Fruit fly (Drosophila melanogaster) ovary, adult (tissue): ENCODE data around the gene CG34242.

Source experiments
- CG17801 ChIP-seq: fragments of 200-800 bp; optimal IDR thresholded peaks from 2 replicates; lab custom pipeline; 2019; ENCODE audit warnings: missing biosample characterization, mild to moderate bottlenecking, missing genetic modification characterization, moderate library complexity; ENCODE audit not compliant: partially characterized antibody

The CG34242 gene

DNA sequence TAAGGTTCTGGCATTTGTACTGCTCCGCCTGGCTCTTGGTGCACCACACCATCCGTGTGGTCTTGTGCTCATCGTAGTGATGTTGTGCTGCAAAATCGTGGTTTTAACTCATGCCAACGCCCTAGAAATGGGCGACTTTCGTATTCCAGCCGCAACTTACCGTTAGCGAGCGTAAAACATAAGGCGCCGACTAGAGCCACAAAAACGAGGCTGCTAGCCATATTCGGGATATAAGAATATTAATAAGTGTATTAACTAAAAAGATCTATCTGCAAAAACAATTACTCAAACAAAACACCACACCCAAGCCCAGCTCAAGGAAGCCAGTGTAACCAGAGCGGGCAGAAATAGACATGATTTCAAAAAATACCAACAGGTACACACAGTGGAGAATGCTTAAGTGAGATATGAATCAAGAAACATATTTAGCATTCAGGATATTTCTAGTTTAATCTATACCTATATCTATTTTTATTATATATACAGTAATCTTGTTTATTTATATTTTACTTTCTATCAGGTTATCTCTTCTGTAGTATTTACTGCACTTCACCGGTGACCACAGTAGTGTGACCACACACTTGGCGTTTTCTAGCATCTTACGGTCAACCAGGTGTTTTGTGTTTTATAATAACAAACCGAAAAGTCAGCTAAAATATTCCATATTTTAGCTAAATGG is at the start of gene CG34242, which contains the start of gene Tsf2:
Gene CG34242 (plus strand): TSS at position 605 of the 679 bp plus-strand sequence.
Gene Tsf2 (minus strand): TSS at position 333 of the 679 bp plus-strand sequence.
- peak; percentile 81 for TF ChIP-seq CG17801 (GFP tag; lab: Kevin White, UChicago)

- no peak for TF ChIP-seq CG17801 (GFP tag; lab: Kevin White, UChicago)
Measured at dm6 chr3L:12484464-12484863, 49.3 kb upstream of the CG34242 start.

DNA sequence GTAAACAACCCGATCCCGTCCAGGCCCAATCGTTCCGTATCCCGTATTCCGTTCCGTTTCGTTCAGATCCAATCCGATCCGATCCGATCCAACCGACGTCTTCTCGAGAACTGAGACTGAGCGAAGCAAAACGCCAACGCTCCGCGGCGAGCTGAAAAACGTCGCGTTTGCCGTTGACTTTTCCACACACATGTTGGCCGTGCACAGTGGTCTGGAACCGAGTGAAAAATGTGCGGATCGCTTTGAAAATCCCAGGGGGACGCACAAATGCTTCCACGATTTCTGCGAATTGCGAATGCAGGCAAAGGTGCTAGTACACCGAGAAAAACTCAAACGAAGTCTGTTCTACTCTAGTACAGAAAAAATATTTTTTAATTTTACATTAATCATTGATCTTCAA is 48.8 kb upstream of the CG34242 start, which contains the start of gene CG10663:
Gene CG10663 (minus strand): TSS at position 88 of the 400 bp plus-strand sequence.
- no peak for TF ChIP-seq CG17801 (GFP tag; lab: Kevin White, UChicago)

DNA sequence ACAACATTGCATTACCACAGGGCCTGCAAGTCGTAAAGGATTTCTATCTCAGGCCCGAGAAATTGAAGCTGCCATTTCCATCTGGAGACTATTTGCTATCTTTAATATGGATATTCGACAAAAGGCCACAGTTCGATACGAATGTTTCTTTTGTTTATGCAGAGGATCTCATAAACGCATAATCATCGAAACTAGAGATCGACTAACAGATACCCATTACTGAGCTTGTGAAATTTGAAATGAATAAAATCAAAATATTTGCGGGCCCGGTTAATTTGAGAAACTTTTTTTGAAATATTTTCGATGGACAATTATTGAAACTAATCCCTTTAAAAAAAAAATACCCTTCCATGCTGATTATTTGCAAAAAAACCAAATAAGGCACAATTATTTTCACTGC is 47.6 kb upstream of the CG34242 start:
- TF ChIP-seq CG17801 (GFP tag; lab: Kevin White, UChicago) = no peak

DNA sequence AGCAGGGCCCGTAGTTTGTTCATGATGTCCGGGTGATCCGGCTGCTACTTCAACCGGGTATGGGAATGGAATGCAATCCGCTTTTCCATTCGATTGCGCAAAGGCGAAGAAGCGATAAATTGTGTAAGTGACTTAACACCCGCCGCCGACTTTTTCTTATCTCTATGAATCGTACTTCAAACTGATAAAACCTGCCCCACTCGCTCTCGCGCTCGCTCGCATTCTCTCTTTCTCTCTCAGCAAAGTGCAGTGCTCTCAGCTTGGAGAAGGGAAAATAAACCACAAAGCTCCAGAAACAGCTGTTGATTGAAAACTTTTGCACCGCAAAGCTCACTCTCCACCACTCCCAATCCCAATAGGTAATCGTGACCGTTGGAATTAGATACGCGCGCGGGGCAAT is 43.8 kb upstream of the CG34242 start:
- no peak for TF ChIP-seq CG17801 (GFP tag; lab: Kevin White, UChicago)

dm6 chr3L:12490418-12491035 is 43.3 kb upstream of the CG34242 start, which contains the start of gene CG10660:
Gene CG10660 (minus strand): TSS chr3L:12490676.
- TF ChIP-seq CG17801 (GFP tag; lab: Kevin White, UChicago) = peak; percentile 86

DNA sequence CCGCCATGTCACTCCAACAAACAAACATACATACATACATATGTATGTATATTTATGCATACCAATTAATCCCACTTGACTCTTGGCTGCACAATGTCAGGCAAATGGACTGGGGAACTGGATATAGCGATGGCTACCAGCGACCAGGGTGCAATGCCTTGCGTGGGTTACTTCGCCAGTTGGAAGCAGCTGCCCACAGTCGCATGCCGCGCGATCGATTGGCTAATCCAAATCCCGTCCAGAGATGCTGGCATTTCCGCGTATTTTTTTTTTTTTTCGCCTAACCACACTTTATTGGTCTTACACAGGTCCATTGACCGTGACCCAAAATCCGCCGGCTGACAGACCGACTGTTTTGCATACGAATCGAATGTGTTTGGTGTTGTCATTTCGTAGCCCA is 39.5 kb upstream of the CG34242 start:
- TF ChIP-seq CG17801 (GFP tag; lab: Kevin White, UChicago) = no peak

- TF ChIP-seq CG17801 (GFP tag; lab: Kevin White, UChicago) = no peak
Measured at dm6 chr3L:12495312-12495725, 38.5 kb upstream of the CG34242 start.

DNA sequence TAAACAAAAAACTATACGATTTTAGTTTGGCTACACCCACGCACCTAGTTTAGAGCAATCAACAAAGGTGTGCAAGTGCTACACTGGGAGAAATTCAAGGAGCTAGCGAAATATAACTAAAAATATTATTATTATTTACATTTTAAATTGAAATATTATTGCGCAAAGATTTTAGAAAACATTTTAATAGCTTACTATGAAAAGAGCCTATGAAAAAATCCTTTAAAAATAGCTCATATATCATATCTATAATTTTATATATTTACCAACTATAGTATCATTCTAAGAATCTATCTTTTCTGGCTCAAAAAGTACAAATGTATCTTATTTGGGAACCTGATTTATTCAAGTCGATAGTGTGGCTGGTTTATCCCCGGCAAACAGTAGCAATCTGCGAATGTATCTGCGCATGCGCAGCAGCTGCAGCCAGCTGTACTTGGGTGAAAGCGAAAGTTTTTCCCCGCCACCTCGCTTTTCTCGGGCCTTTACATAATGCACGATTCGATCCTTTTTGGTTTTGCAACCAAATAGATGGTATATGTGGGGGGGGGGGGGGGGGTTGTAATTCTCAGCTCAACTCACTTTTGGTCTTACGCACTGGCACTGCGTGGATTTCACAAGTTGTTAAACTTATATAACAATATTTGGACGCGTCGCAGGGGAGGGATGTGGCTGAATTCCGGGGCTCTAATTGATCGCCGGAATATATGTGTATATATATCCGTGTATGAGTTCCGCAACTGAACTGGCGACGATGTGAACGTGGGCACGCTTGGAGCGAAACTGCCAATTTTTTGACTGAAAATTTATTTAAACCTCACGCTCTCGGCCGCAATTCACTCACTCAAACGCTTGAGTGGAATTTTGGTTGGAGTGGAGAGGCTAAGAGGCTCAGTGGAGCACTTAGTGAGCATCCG is 37.1 kb upstream of the CG34242 start, which contains the start of gene CG10657:
Gene CG10657 (minus strand): TSS at position 789 of the 917 bp plus-strand sequence.
- TF ChIP-seq CG17801 (GFP tag; lab: Kevin White, UChicago) = no peak

DNA sequence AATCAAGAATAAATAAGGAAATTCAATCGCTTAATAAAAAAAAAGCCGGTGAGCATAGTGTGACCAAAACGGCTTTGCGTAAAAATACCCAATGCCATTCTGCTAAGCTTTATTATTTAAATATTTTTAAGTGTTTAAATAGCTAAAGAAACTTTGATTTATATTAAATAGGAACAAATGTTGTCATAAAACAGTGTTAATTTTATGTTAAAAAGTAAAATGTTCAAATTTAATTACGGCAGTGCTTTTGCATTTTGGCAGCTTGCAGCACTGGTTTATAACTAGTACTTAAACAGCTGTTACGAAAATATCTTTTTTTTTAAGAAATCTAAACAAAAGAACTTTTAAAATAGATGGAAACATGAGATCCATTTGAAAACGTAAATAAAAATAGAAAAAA is 32.5 kb upstream of the CG34242 start, which contains the start of the genes CG10638 and CG10681:
Gene CG10638 (minus strand): TSS at position 63 of the 400 bp plus-strand sequence.
Gene CG10681 (plus strand): TSS at position 265 of the 400 bp plus-strand sequence.
- peak; percentile 80 for TF ChIP-seq CG17801 (GFP tag; lab: Kevin White, UChicago)

DNA sequence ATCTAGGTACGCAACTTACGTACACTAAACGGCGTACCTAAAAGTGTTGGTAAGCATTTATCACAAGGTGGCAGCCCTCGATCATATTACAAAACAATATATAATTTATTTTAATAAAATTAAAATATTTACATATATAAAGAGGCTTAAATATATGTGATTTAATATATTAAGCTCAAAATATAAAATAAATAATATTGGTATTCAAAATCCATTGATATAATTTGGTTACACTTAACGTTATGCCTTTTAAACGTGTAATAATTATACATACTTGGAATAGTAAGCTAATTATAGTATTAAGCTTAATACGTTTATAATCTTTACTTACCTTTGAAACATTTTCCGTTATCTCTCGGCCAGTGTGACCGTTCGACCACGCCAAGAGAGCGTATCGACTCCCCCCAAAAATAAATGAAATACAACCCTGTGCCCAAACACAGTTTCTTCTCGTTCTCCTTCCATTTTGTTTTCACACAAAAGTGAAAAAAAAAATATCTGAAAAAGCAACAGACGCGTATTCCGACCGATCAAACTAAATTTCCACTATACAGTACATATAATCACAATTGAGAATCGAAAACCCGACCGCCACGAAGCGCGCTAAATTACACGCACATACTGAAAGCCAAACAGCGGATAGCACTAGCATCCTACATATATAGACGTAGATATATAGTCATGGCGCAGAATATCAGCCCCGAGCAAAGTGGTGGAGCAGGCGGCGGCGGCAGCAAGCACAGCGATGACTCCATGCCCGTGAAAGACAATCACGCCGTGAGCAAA is 29.7 kb upstream of the CG34242 start, which contains the start of the genes CG10646 and vih:
Gene CG10646 (minus strand): TSS at position 30 of the 786 bp plus-strand sequence.
Gene vih (plus strand): TSS at position 428 of the 786 bp plus-strand sequence.
- TF ChIP-seq CG17801 (GFP tag; lab: Kevin White, UChicago) = peak; percentile 35

dm6 chr3L:12505990-12506389 is 27.8 kb upstream of the CG34242 start:
- no peak for TF ChIP-seq CG17801 (GFP tag; lab: Kevin White, UChicago)

DNA sequence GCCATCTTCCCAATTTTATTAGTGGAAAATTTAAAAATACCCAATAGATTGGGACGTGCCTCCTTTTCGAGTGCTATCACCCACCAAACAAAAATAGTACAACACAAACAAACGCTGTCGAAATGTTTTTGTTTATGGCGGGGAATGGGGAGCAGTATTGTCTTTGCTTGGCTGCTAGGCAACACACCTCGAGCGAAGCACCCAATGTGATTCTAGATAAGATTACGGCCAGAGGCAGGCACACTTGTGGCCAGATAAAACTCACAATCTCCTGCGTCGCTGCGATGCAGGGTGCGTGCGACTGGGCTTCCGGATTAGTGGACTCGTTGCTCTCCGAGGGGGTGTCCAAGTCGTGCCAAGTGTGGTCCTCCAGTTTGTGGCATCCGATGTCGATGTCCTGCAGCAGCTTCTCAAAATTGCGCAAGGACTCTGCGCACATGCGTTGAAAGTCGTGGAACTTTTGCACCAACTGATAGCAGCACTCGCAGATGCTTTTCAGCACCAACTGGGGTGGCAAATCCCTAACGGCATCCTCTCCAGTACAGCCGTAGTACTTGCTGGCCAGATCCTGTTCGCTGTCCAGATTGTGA is 26.7 kb upstream of the CG34242 start:
- TF ChIP-seq CG17801 (GFP tag; lab: Kevin White, UChicago) = no peak
